Worm (Caenorhabditis elegans): Measurements from ENCODE around the gene ttr-46.
"Not testable (repeated sequence)": the region's sequence is repeated elsewhere in the genome, so short reads cannot be mapped to it uniquely, and the experiment has no call there.

The ttr-46 gene

DNA sequence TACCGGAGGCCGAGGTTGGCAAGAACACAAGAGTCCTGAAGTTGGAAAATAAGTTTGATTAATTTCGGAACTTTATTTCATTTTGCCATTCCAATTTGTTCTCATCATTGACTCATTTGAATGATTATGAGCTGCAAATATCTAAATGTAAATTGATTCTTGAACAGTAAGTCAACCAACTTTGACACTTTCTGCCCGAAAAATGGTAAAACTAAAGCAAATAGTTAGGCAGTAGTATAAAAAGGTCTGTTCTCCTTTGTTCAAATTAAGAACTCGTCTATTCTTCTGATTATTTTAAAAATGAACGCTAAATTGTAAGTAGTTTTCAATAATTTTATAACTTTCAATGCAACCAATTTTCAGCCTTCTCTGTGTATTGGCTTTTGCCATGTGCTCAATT, 8.0 kb upstream of the ttr-46 start, which contains the start of gene fipr-12:
fipr-12 (plus strand) TSS at position 301 of the 400 bp plus-strand sequence.
- no peak for TF ChIP-seq unc-62 (GFP tag; optimal IDR thresholded peaks at IDR 0.05)

DNA sequence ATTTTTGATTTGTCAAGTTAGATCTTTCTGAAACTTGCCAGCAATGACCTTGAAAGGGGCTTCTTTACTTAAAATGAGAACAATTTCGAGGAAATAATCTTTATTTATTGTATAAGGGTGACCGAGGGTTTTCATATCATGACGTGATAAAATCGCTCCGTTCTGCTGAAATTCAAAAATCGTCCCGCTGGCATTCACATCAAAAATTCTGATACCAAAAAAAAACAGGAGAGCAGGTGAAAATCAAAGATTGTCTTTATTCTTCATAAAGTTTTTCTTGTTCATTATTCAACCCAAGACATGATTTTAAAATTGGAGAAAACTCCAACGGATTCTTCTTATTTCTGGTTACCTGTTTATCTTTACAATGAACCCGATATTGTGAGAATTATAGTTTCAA, 6.9 kb upstream of the ttr-46 start, which contains the start of gene sre-28:
sre-28 (plus strand) TSS at position 301 of the 400 bp plus-strand sequence.
- TF ChIP-seq unc-62 (GFP tag; optimal IDR thresholded peaks at IDR 0.05): no peak

DNA sequence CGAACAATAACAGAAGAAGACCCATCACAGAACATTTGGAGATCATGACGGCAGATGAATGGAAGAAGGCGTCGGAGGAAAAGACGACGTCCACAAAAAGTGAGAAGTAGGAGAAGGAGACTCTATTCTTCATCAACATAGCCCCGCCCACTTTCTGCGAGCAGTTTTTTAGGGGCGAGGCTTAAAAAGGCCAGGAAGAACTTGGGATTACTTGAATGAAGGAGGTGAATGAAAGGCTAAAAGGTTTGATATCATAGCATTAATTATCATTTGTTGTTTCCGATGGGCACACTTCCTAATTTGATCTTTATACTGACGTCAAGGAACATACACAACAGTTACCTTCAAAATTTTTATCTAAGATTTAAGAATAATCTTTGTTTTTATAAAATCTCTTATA, 2.2 kb upstream of the ttr-46 start, which contains the start of gene nlp-58:
nlp-58 (minus strand) TSS at position 101 of the 400 bp plus-strand sequence.
- TF ChIP-seq unc-62 (GFP tag; optimal IDR thresholded peaks at IDR 0.05): no peak

DNA sequence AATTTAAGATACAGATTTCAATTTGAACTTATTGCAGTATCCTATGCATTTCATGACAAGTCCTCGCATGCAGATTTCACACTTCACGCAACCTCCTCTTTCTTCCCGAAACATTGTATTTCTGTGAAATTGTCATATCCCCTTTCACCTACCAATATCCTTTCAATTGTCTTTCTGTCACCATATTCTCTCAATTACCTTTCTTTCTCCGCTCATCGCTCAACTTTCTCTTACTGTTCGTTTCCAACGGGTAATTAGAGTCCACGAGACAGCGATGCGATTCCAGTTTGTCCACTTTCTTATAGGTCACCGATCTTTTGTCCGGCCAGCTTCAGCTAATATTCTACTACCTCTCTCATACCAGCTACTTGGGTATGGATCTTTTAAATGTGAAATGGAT, 1.4 kb downstream of the ttr-46 start, which contains the start of gene mam-5:
mam-5 (plus strand) TSS at position 304 of the 400 bp plus-strand sequence.
- TF ChIP-seq unc-62 (GFP tag; optimal IDR thresholded peaks at IDR 0.05): no peak

DNA sequence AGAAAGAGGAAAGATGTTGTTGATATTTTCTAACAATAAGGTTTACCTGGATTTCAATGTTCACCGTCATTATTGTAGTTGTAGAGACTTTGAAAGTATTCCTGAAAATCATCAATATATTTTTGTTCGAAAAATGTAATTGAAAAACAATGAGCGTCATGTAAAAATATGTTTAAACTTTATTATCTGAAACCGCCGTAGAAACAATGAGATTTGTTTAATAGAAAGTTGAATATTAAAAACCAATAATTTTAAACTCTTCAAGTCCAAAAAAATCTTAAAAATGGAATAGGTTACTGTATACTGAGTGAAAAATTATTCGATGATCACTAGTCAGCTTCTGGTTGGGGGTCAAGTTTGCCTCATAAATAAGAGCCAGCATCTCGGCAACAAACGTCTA, 7.2 kb downstream of the ttr-46 start, which contains the start of gene anmt-3:
anmt-3 (minus strand) TSS at position 101 of the 400 bp plus-strand sequence.
- no peak for TF ChIP-seq unc-62 (GFP tag; optimal IDR thresholded peaks at IDR 0.05)

DNA sequence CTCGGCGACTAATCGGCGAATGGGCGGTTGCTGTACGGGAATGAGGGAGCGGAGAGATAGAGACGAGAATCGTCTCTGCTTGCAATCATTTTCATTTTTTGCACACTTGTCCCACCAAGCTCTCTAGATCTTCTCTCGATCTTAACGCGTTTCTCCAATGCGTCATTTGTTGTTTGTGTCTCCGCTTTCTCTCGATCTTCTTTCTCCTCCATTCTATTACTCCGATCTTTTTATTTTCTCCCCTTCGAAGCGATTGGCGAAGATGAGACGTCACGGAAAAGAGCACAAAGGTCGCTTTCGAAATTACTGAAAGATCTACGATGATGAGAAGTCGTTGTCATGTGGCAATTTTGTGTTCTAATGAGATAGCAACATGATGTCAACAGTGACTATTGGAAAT, 7.6 kb downstream of the ttr-46 start:
- no peak for TF ChIP-seq unc-62 (GFP tag; optimal IDR thresholded peaks at IDR 0.05)

DNA sequence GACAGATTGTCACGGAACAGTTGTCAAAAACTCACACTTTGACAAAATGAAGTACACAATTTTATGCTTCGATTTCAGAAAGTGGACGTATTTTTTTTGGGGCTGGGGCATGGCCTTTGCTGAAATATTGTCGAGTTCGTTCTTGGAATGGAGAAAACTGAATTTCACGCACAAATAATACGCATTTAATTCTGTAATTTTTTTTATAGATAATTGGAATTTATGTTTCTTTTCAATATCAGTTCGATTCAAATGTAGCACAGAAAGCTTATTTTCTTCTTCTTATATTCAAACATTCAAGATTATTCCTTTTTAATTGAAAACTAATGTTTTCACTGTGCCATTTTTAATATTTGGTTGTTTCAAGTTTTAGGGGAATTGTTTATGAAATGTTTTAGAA, 9.3 kb downstream of the ttr-46 start, which contains the start of gene T07C12.10:
T07C12.10 (minus strand) TSS at position 101 of the 400 bp plus-strand sequence.
- no peak for TF ChIP-seq unc-62 (GFP tag; optimal IDR thresholded peaks at IDR 0.05)

DNA sequence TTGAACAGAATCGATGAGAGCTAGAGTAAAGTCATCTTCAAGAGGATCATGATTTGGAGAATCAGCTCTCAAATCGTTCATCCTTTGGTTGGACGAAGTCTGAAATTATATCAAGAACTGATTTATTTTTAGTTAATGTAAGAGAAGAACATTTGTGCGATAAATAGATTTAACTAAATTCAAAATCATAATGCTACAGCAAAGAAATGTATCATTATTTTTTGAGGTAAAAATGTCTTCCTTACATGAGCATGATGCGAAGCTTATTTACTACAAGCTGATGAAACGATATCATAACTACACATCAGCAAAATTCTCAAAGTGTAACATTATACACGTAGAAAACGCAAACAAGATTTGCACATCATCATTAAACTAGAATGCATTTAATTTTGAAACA, 11.4 kb downstream of the ttr-46 start, which contains the start of gene madf-4:
madf-4 (minus strand) TSS at position 101 of the 400 bp plus-strand sequence.
- no peak for TF ChIP-seq unc-62 (GFP tag; optimal IDR thresholded peaks at IDR 0.05)

DNA sequence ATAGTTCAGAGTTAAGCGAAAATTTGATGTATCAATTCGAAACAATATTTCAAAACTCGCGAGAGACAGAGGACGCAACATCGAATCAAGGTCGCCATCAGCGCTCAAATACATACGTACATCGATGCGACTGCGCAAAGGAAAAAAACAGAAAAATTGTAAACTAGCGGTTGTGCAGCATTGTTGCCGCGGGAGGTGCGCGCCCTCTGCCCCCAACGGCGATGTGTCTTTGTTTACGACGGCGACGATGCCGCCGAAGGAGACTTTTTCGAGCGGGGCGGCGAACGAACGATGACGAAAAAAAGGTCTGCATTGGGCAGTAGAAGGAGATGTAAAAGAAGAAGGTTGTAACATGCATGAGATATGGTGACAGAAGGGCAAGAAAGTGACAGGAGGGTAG, 11.9 kb downstream of the ttr-46 start:
- TF ChIP-seq unc-62 (GFP tag; optimal IDR thresholded peaks at IDR 0.05): no peak

DNA sequence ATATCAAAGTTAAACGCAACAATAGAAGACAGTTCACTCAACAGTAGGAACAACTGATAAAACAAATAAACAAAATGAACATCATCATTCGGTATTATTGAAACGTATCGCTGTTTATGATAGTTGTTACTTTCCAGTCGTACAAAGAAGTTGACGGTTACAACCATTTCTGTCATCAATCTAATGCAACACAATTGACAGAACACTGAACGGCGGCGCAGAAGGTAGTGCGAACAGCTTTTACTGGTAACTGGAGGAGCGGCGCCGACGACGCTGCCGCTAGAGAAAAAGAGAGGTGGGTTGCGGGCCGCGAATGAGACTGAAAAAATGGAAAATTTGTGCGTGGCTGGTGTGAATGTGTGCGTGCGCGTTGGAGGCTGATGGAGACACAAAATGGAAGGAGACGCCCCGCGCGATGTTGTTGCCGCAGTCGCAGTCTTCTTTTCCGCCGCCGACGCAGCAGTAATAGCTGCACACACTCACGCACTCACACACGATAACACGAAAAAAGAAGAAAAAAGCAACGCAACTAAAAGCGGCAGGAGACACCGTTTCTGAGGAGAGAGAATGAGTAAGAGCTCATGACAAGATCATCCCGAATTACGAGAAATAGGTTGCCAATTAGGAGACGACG, 13.2 kb downstream of the ttr-46 start:
- TF ChIP-seq unc-62 (GFP tag; optimal IDR thresholded peaks at IDR 0.05): no peak

DNA sequence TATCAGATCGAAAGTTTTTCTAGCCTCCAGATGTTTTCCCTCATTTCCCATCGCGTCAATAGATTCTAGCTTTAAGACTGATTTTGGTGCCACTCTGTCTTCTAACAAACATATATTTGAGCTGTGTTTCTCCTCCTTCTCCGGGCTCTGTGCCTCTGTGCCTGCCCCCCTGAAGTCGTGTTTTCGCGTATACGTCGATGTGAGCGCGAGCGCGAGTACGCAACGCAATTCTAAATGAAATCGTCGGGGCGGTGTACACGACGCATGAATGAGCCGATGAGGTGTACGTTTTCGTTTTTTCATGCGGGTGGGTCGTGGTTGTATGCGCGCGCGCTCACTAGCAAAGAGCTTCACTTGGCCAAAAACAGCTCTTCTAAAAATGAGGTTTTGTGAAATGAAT, 14.9 kb downstream of the ttr-46 start:
- TF ChIP-seq unc-62 (GFP tag; optimal IDR thresholded peaks at IDR 0.05): no peak

DNA sequence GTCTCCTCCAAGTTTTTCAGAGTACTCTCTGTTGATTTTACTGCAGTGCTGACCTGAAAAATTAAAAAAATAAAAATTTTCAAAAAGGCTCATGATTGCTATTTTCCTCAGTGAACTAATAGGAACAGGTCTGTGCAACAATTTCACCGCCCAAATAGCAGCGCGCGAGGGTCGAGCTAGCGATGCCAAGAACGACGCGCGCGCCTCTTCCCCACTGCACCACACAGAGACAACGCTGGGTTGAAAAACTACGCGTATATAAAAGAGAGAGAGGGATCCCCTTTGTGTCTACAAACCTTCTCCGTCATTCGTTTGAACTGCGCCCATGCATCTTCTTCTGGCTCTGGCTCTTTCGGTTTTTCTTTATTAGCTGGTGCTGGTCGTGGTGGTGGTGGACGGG, 19.1 kb downstream of the ttr-46 start:
- TF ChIP-seq unc-62 (GFP tag; optimal IDR thresholded peaks at IDR 0.05): no peak

DNA sequence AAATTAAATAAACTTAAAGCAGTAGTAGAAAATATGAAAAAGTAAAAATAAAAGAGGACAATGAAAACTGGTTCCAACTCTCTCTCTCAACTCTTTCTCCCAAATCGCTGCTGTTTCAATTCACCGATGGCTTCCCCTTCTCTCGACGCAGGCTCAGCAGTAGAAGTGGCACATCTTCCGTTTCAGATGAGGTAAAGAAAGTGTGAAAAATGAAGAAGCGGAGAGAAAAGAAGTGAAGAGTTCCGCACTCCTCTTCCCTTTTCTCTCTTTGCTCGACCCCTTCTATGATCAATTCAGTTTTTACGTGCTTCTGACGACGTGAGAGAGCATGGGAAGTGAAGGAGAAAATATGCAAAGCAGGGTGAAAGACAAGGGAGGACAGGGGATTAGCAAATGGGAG, 23.2 kb downstream of the ttr-46 start:
- no peak for TF ChIP-seq unc-62 (GFP tag; optimal IDR thresholded peaks at IDR 0.05)

DNA sequence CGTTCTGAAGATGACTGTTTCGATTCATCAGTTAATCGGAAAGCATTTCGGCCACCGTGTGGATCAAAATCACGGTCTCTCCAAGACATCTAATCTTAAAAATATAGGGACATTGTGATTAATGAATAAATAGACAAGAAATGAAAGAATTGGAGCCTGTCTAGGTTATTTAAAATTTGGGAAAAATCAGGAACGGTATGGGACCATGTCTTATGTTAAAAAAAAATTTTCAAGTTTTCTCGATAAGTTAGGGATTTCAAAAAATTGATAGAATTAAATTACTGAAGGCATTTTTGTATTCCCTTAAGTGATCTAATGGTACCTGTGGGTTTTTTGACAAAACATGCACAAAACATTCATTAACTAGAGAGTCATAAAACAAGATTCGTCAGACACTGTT, 25.1 kb downstream of the ttr-46 start, which contains the start of gene unc-41:
unc-41 (minus strand) TSS at position 101 of the 400 bp plus-strand sequence.
- no peak for TF ChIP-seq unc-62 (GFP tag; optimal IDR thresholded peaks at IDR 0.05)

DNA sequence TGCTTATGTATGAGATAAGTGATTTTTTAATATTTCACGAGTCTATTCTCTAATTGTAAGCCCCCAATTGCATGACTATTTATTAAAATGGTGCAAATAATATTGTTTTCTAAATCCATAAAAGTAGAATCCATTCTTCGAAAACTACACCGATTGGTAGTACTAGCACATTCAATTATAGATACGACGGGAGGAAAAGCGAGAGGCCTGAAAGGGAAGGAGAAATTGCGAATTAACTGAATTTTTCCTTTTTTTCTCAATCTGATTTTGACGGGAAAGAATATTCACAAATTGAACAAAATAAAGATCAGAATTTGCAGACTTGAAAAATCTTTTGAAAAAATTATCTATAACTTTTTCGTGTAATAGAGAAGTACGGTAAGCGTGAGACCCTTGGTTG, 26.2 kb downstream of the ttr-46 start:
- no peak for TF ChIP-seq unc-62 (GFP tag; optimal IDR thresholded peaks at IDR 0.05)

DNA sequence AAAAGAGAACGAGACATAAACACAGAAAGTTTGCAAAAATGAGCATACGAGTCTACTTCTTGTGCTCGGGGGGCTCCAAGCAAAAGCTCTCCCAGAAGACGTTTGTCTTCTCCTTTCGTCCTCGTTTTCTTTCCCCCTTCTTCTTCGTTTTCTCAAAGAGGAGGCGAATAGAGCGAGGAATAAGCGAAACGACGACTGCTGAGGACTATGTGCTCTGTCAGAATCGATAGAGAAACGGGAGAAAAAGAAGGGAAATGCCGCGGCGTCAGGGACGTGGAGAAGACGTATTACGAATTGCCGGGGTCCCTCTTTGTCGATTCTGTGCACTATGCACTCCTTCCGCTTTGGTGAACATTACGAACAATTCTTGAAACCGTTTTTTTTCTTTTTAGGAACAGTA, 27.4 kb downstream of the ttr-46 start:
- TF ChIP-seq unc-62 (GFP tag; optimal IDR thresholded peaks at IDR 0.05): no peak

DNA sequence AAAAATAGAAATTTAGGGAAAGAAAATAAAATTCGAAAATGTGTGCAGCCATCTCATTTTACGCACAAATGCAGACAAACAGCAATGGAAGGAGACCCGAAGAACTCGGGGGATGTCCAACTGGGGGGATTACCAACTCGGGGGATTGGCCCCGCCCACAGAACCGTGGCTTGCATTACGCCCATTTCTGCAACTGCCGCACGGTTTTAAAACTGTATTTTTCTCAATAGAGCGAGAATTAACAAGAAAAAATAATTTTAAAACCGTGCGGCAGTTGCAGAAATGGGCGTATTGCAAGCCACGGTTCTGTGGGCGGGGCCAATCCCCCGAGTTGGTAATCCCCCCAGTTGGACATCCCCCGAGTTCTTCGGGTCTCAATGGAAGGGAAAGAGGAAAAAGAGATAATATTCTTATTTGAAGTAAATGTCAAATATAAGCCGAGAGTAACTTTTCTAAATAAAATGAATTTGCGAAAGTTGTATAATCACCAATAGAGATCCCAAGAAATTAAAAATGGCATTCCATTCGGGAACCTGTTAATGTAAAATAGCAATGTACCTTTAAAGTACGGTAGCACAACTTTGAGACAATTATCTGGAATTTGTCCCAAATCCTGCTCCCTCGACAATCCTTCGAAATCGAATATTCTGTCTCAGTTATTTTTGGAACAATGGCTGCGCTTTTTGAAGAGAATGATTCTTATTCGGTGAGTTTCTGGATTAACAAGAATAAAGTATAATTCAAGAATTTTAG, 29.9 kb downstream of the ttr-46 start, which contains the start of the genes ruvb-1 and tofu-1:
ruvb-1 (minus strand) TSS at position 72 of the 753 bp plus-strand sequence.
tofu-1 (plus strand) TSS at position 417 of the 753 bp plus-strand sequence.
- not testable (repeated sequence) for TF ChIP-seq unc-62 (GFP tag; optimal IDR thresholded peaks at IDR 0.05)

Measured in whole organism, dauer.